Worm (Caenorhabditis elegans) whole organism, mixed stage, embryonic: Measurements from ENCODE around the gene mlp-1.

Experiments used
- M03D4.4 ChIP-seq: sonication (generic microtip); optimal IDR thresholded peaks from 2 replicates; lab custom pipeline; 2017; ENCODE audit warnings: mild to moderate bottlenecking, missing genetic modification characterization, missing compliant biosample characterization
- blmp-1 ChIP-seq: fragments of 150-350 bp; optimal IDR thresholded peaks from 2 replicates; lab custom pipeline; 2014; ENCODE audit warnings: missing biosample characterization, missing genetic modification characterization
- ceh-43 ChIP-seq: fragments of 200-800 bp; sonication (Bioruptor generic); optimal IDR thresholded peaks from 2 replicates; lab custom pipeline; 2018; ENCODE audit warnings: mild to moderate bottlenecking, missing genetic modification characterization, moderate library complexity, missing compliant biosample characterization
- ceh-83 ChIP-seq: fragments of 200-800 bp; sonication (Bioruptor generic); optimal IDR thresholded peaks from 2 replicates; lab custom pipeline; 2018; ENCODE audit warnings: mild to moderate bottlenecking, missing genetic modification characterization, missing compliant biosample characterization
- ces-1 ChIP-seq: fragments of 150-350 bp; optimal IDR thresholded peaks from 2 replicates; lab custom pipeline; 2014; ENCODE audit warnings: missing biosample characterization, missing genetic modification reagents, missing genetic modification characterization
- cnd-1 ChIP-seq: fragments of 200-800 bp; sonication (Bioruptor generic); optimal IDR thresholded peaks from 2 replicates; lab custom pipeline; 2018; ENCODE audit warnings: mild to moderate bottlenecking, missing genetic modification characterization, missing compliant biosample characterization
- drap-1 ChIP-seq: fragments of 200-800 bp; sonication (Bioruptor generic); optimal IDR thresholded peaks from 3 replicates; lab custom pipeline; 2018; ENCODE audit warnings: mild to moderate bottlenecking, missing genetic modification characterization, missing compliant biosample characterization
- elt-1 ChIP-seq: sonication (generic microtip); optimal IDR thresholded peaks from 2 replicates; lab custom pipeline; 2017; ENCODE audit warnings: missing genetic modification characterization, mild to moderate bottlenecking, missing compliant biosample characterization, antibody characterized with exemption, moderate library complexity, borderline replicate concordance; ENCODE audit not compliant: insufficient read depth
- elt-3 ChIP-seq: fragments of 150-350 bp; optimal IDR thresholded peaks from 2 replicates; lab custom pipeline; 2014; ENCODE audit warnings: missing biosample characterization, missing genetic modification characterization
- flh-1 ChIP-seq: fragments of 200-800 bp; sonication (Bioruptor generic); optimal IDR thresholded peaks from 2 replicates; lab custom pipeline; 2018; ENCODE audit warnings: mild to moderate bottlenecking, missing genetic modification characterization, moderate library complexity, missing compliant biosample characterization
- ham-2 ChIP-seq: fragments of 200-800 bp; sonication (Bioruptor generic); optimal IDR thresholded peaks from 2 replicates; lab custom pipeline; 2018; ENCODE audit warnings: mild to moderate bottlenecking, missing genetic modification characterization, missing compliant biosample characterization
- hlh-1 ChIP-seq: fragments of 150-350 bp; optimal IDR thresholded peaks from 2 replicates; lab custom pipeline; 2014; ENCODE audit warnings: missing biosample characterization, missing genetic modification reagents, missing genetic modification characterization
- lin-13 ChIP-seq: fragments of 150-350 bp; optimal IDR thresholded peaks from 2 replicates; lab custom pipeline; 2014; ENCODE audit warnings: missing biosample characterization, missing genetic modification characterization
- lin-32 ChIP-seq: fragments of 200-800 bp; sonication (Bioruptor generic); optimal IDR thresholded peaks from 2 replicates; lab custom pipeline; 2018; ENCODE audit warnings: mild to moderate bottlenecking, missing genetic modification characterization, missing compliant biosample characterization
- mab-5 ChIP-seq: fragments of 150-350 bp; optimal IDR thresholded peaks from 2 replicates; lab custom pipeline; 2014; ENCODE audit warnings: missing biosample characterization, missing genetic modification characterization
- mls-2 ChIP-seq: sonication (generic microtip); optimal IDR thresholded peaks from 2 replicates; lab custom pipeline; 2016; ENCODE audit warnings: mild to moderate bottlenecking, missing genetic modification characterization, moderate library complexity, missing compliant biosample characterization
- nhr-12 ChIP-seq: fragments of 150-350 bp; optimal IDR thresholded peaks from 2 replicates; lab custom pipeline; 2014; ENCODE audit warnings: missing biosample characterization, missing genetic modification characterization
- nhr-2 ChIP-seq: fragments of 150-350 bp; optimal IDR thresholded peaks from 2 replicates; lab custom pipeline; 2014; ENCODE audit warnings: missing biosample characterization, missing genetic modification characterization
- nhr-28 ChIP-seq: fragments of 150-350 bp; optimal IDR thresholded peaks from 2 replicates; lab custom pipeline; 2014; ENCODE audit warnings: missing biosample characterization, missing genetic modification characterization
- pha-4 ChIP-seq: fragments of 150-350 bp; optimal IDR thresholded peaks from 2 replicates; lab custom pipeline; 2018; ENCODE audit warnings: missing biosample characterization, missing genetic modification reagents, missing genetic modification characterization
- sem-2 ChIP-seq: fragments of 200-800 bp; sonication (Bioruptor generic); optimal IDR thresholded peaks from 2 replicates; lab custom pipeline; 2018; ENCODE audit warnings: mild to moderate bottlenecking, missing genetic modification characterization, missing compliant biosample characterization
- snpc-4 ChIP-seq: fragments of 150-350 bp; optimal IDR thresholded peaks from 2 replicates; lab custom pipeline; 2014; ENCODE audit warnings: missing biosample characterization, missing genetic modification characterization
- sptf-1 ChIP-seq: sonication (generic microtip); optimal IDR thresholded peaks from 2 replicates; lab custom pipeline; 2017; ENCODE audit warnings: mild to moderate bottlenecking, missing genetic modification characterization, moderate library complexity, missing compliant biosample characterization
- tbx-8 ChIP-seq: fragments of 200-800 bp; sonication (Bioruptor generic); optimal IDR thresholded peaks from 2 replicates; lab custom pipeline; 2018; ENCODE audit warnings: mild to moderate bottlenecking, missing genetic modification characterization, moderate library complexity, missing compliant biosample characterization
- unc-120 ChIP-seq: sonication (generic microtip); optimal IDR thresholded peaks from 2 replicates; lab custom pipeline; 2017; ENCODE audit warnings: missing genetic modification characterization, missing compliant biosample characterization; ENCODE audit not compliant: poor library complexity, severe bottlenecking
- unc-62 ChIP-seq: fragments of 150-350 bp; optimal IDR thresholded peaks from 2 replicates; lab custom pipeline; 2014; ENCODE audit warnings: missing biosample characterization, missing genetic modification reagents, missing genetic modification characterization

Gene mlp-1

DNA sequence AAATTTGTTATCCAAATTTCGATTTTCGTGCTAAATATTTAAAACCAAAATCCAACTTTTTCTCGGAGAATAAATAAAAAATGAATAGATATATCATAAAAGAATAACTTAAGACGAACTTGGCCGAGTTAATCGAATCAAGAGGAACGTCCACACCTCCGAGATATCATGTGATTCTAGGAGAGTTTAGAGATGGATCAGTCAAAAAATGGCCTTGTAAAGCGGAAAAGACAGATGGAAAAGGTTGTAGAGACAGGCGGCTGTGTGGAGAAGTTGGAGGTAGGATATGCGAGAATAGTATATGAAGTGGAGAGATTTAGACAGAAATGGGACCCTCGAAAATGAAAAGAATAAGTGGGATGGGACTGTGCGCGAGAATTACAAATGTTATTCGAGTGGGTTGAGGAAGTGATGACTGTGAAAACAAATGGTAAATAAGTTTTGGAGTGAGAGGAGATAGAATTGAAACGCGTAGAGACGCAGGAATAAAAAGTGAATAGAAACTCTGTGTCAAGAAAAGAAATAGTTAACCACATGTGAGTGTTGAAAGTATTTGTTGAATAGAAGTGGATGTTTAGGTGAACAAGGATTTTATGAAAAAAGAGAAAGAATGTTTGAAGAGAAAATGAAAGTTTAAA lies 8.0 kb upstream of the mlp-1 start:
- peak; percentile 25 for TF ChIP-seq ham-2 (GFP tag; lab: Kevin White, UChicago)
- TF ChIP-seq pha-4 (tag; lab: Kevin White, UChicago), result peak; percentile 21
- TF ChIP-seq tbx-8 (GFP tag; lab: Kevin White, UChicago), result no peak
- no peak for TF ChIP-seq elt-1 (tag; lab: Kevin White, UChicago)
- TF ChIP-seq flh-1 (GFP tag; lab: Kevin White, UChicago), result no peak
- peak; percentile 17 for TF ChIP-seq sptf-1 (tag; lab: Kevin White, UChicago)

DNA sequence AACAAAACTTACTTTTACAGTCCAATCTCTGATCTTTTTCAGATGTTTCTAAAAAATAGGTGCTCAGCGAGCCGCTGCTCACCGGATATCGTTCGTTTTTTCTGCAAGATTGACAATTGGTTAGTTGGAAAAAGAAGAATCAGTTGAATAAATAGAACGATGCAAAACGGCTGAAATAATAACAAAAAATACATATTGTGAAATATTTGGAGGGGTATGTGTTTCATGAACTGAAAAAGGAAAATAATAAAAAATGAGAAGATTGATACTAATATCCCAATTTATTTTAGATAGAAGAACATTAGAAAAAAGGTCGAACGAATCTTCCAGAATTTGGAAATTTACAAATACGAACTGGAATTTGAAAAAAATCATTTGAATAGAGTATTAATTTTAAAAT lies 7.2 kb upstream of the mlp-1 start, which contains the start of gene frm-2:
frm-2 (minus strand) TSS at position 101 of the 400 bp plus-strand sequence.
- TF ChIP-seq lin-13 (tag; lab: Kevin White, UChicago) (no peak), nhr-28 (tag; lab: Kevin White, UChicago) (no peak), ceh-83 (GFP tag; lab: Kevin White, UChicago) (no peak), ceh-43 (no peak), ces-1 (GFP tag; lab: Kevin White, UChicago) (no peak), snpc-4 (tag; lab: Kevin White, UChicago) (no peak)

ce11 chrIII:5981407-5981806 lies 6.6 kb upstream of the mlp-1 start:
- TF ChIP-seq sem-2, result no peak
- TF ChIP-seq tbx-8 (GFP tag; lab: Kevin White, UChicago), result no peak
- no peak for TF ChIP-seq lin-13 (tag; lab: Kevin White, UChicago)
- TF ChIP-seq snpc-4 (tag; lab: Kevin White, UChicago), result no peak
- TF ChIP-seq ceh-43, result no peak
- no peak for TF ChIP-seq mab-5 (tag; lab: Kevin White, UChicago)
- TF ChIP-seq drap-1, result no peak
- no peak for TF ChIP-seq nhr-28 (tag; lab: Kevin White, UChicago)
- TF ChIP-seq pha-4 (tag; lab: Kevin White, UChicago), result no peak
- no peak for TF ChIP-seq ces-1 (GFP tag; lab: Kevin White, UChicago)
- no peak for TF ChIP-seq blmp-1 (tag; lab: Kevin White, UChicago)

DNA sequence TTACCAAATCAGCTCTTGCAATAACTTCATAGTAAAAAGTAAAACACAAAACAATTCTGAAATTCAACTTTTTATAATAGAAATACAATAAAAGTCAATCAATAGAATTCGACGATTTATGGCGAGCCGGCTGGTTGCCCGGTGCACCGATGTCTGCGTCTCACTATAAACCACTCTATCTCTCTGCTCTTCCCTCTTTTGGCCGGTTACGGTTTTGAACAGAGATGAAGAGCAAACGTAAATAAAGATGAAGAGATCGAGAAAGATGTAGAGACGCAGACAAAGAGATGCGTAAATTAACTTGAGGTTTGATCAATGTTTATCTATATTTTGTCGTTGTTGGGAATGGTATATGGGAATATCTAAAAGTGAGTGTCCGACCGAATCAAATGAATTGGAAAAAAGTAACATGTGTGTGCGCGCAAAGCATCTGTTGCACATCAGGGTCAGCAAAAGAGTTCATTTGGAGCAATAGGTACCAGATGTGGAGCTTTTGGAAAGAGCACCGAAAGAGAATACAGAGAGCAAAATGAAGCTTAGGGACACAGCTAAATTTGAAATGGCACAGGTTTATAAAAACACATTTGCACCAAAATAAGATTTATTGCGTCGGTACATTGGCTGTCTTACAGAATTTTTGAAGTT lies 5.5 kb upstream of the mlp-1 start:
- peak; percentile 11 for TF ChIP-seq lin-32 (GFP tag; lab: Kevin White, UChicago)
- no peak for TF ChIP-seq elt-1 (tag; lab: Kevin White, UChicago)
- TF ChIP-seq pha-4 (tag; lab: Kevin White, UChicago), result peak; percentile 67
- peak; percentile 11 for TF ChIP-seq M03D4.4
- no peak for TF ChIP-seq ceh-83 (GFP tag; lab: Kevin White, UChicago)
- peak; percentile 84 for TF ChIP-seq nhr-2 (tag; lab: Kevin White, UChicago)
- TF ChIP-seq hlh-1 (tag; lab: Kevin White, UChicago), result peak; percentile 9
- TF ChIP-seq mls-2 (tag; lab: Kevin White, UChicago), result no peak

DNA sequence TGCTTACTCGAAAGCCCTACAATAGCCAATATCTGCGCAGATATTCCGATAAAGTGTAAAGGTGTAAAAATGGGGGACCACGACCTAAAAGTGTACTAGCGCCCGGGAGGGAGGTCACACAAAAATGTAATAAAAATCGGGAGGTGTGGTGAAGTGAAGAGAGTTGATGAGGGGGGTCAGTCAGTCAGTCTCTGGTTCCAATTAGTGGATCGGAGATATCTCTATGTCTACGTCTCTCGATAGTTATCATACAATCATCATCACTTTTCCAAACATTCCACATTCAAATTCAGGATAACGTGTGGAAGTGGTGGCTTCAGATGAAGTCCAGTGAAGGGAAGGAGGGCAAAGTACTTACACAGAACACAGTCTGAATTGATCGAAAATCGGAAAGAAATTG lies 1.2 kb upstream of the mlp-1 start:
- TF ChIP-seq snpc-4 (tag; lab: Kevin White, UChicago) (no peak), nhr-12 (tag; lab: Kevin White, UChicago) (no peak), drap-1 (no peak), ceh-43 (no peak), ham-2 (GFP tag; lab: Kevin White, UChicago) (no peak), mab-5 (tag; lab: Kevin White, UChicago) (no peak), unc-120 (tag; lab: Kevin White, UChicago) (no peak), ces-1 (GFP tag; lab: Kevin White, UChicago) (no peak), unc-62 (no peak), sptf-1 (tag; lab: Kevin White, UChicago) (no peak), sem-2 (no peak), mls-2 (tag; lab: Kevin White, UChicago) (no peak), cnd-1 (tag; lab: Kevin White, UChicago) (no peak), elt-3 (tag; lab: Kevin White, UChicago) (no peak), nhr-2 (tag; lab: Kevin White, UChicago) (no peak), blmp-1 (tag; lab: Kevin White, UChicago) (no peak)
